Worm (Caenorhabditis elegans): ENCODE measurements around the gene lgc-23.

The lgc-23 gene

DNA sequence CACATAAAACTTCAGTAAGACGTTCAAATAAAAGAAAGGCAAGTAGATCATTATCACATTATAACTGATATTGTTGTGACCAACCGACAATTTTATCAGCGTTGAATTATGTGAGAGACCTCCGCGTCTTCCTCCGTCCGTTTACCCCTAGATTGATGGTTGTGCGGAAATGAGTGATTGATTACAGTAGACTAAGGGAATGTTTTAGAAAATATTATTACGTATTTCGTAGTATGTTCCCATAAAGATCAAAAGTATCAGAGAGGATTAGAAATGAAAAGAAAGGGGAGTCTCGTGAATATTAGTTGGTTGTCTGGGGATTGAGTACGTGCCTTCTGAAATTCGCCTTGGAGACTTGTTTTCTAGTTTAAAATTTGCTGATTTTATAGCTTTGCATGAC lies 26.3 kb upstream of the lgc-23 start:
- peak; percentile 18 for TF ChIP-seq nhr-28 (tag; optimal IDR thresholded peaks at IDR 0.05)
- no peak for TF ChIP-seq lin-1 (GFP tag; IDR thresholded peaks at IDR 0.05)

DNA sequence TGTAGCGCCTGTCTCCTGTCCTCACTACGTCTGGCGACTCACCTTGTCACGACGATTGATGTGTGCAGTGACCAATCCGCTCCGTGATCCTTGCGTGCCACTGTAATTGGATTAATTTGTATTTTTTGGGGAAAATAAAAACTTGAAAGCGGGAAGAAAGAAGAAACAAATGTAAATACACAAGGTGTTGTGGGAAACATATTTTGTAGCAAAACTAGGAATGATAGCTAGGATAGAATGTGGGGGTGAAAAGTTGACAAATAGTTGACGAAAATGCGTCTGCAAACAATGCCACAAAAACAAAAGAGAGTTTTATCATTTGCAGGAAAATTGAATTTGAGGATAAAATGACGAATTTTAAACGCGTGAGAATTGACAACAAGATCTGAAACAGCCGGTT lies 8.0 kb upstream of the lgc-23 start, which contains the start of gene B0198.3:
Gene B0198.3 (minus strand): TSS at position 101 of the 400 bp plus-strand sequence.
- TF ChIP-seq ztf-11 (tag; optimal IDR thresholded peaks at IDR 0.05) = no peak
- no peak for TF ChIP-seq nhr-6 (tag; optimal IDR thresholded peaks at IDR 0.05)
- TF ChIP-seq nhr-237 (tag; optimal IDR thresholded peaks at IDR 0.05) = no peak
- TF ChIP-seq nhr-77 (tag; optimal IDR thresholded peaks at IDR 0.05) = no peak
- TF ChIP-seq aha-1 (tag) = peak; percentile 16

ce11 chrX:12068250-12068649 lies 3.2 kb downstream of the lgc-23 start, which contains the start of gene lgc-24:
lgc-24 (plus strand) TSS chrX:12068550.
- TF ChIP-seq nhr-77 (tag; optimal IDR thresholded peaks at IDR 0.05) = no peak
- no peak for TF ChIP-seq ceh-44 (GFP tag; IDR thresholded peaks at IDR 0.05)
- TF ChIP-seq unc-62 (GFP tag; optimal IDR thresholded peaks at IDR 0.05 in 1 of 2) = peak in 1 of 2 experiments; percentile 67
- no peak for TF ChIP-seq unc-62 (tag; optimal IDR thresholded peaks at IDR 0.05)

DNA sequence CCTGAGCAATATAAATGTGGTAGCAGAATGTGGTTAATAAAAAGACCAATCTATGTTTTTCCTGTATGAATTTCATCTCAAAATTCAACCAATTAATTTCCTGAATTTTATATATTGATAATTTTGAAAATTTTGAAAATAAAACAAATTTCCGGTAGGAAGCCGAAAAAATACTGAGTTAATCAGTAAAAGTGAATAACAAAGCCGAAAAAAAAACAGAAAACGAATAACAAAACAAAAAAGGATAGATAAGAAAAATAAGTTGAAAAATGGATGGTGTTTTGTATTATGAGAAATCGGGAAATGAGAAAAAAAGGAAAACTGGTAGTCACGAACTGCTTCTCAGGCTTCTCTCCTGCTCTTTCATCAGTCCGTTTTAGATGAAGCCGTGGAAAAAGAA lies 8.8 kb downstream of the lgc-23 start, which contains the start of gene tmem-145:
Gene tmem-145 (minus strand): TSS at position 101 of the 400 bp plus-strand sequence.
- TF ChIP-seq spr-3 (GFP tag; optimal IDR thresholded peaks at IDR 0.05) (no peak), dve-1 (tag; optimal IDR thresholded peaks at IDR 0.05; ENCODE audit: insufficient read depth) (no peak), F26F4.8 (GFP tag; conservative IDR thresholded peaks at IDR 0.05) (no peak)

- TF ChIP-seq mdl-1 (tag; optimal IDR thresholded peaks at IDR 0.05) = peak in 1 of 2 experiments; percentile 2
- TF ChIP-seq spr-1 (tag; optimal IDR thresholded peaks at IDR 0.05) = no peak
- peak; percentile 85 for TF ChIP-seq aha-1 (tag)
- no peak for TF ChIP-seq dve-1 (tag; optimal IDR thresholded peaks at IDR 0.05; ENCODE audit: insufficient read depth)
- no peak for TF ChIP-seq sdz-12 (GFP tag; optimal IDR thresholded peaks at IDR 0.05)
- 0 out of 2 replicates have a peak, but pooled peaks have one; percentile 40 for TF ChIP-seq hmg-1.1 (GFP tag; IDR thresholded peaks at IDR 0.05)
- TF ChIP-seq nhr-25 (tag; optimal IDR thresholded peaks at IDR 0.05; ENCODE audit: borderline replicate concordance, insufficient read depth) = peak; percentile 83
- no peak for TF ChIP-seq attf-4 (tag; optimal IDR thresholded peaks at IDR 0.05)
- no peak for TF ChIP-seq daf-19 (GFP tag; conservative IDR thresholded peaks at IDR 0.05)
- peak in 1 of 2 experiments; percentile 98 for TF ChIP-seq unc-62 (GFP tag; optimal IDR thresholded peaks at IDR 0.05 in 1 of 2)
- no peak for TF ChIP-seq unc-62 (tag; optimal IDR thresholded peaks at IDR 0.05)
- TF ChIP-seq ceh-32 (tag; optimal IDR thresholded peaks at IDR 0.05; ENCODE audit: poor library complexity) = no peak
- no peak for TF ChIP-seq daf-8 (GFP tag; IDR thresholded peaks at IDR 0.05)
Measured at ce11 chrX:12080581-12081162, 15.7 kb downstream of the lgc-23 start.

ce11 chrX:12081250-12081649 lies 16.2 kb downstream of the lgc-23 start:
- TF ChIP-seq arid-1 (GFP tag; conservative IDR thresholded peaks at IDR 0.05) = no peak
- no peak for TF ChIP-seq nhr-48 (tag; optimal IDR thresholded peaks at IDR 0.05)
- TF ChIP-seq F44E2.7 (GFP tag; IDR thresholded peaks at IDR 0.05) = no peak
- no peak for TF ChIP-seq hmg-1.1 (GFP tag; IDR thresholded peaks at IDR 0.05)
- no peak for TF ChIP-seq pha-4 (GFP tag; IDR thresholded peaks at IDR 0.05)
- no peak for TF ChIP-seq pha-4 (tag; optimal IDR thresholded peaks at IDR 0.05)
- no peak for TF ChIP-seq snpc-4 (tag; optimal IDR thresholded peaks at IDR 0.05)
- TF ChIP-seq mdl-1 (tag; optimal IDR thresholded peaks at IDR 0.05) = no peak
- TF ChIP-seq unc-39 (tag; optimal IDR thresholded peaks at IDR 0.05) = no peak
- no peak for TF ChIP-seq tra-1 (GFP tag; IDR thresholded peaks at IDR 0.05)
- no peak for TF ChIP-seq aly-2 (tag; optimal IDR thresholded peaks at IDR 0.05)
- TF ChIP-seq Y75B8A.6 (GFP tag; IDR thresholded peaks at IDR 0.05) = no peak
- TF ChIP-seq saeg-2 (GFP tag; IDR thresholded peaks at IDR 0.05) = no peak
- TF ChIP-seq hlh-30 (tag; optimal IDR thresholded peaks at IDR 0.05; ENCODE audit: insufficient read depth) = no peak
- no peak for TF ChIP-seq egl-27 (tag; optimal IDR thresholded peaks at IDR 0.05)
- no peak for TF ChIP-seq rbr-2 (tag; optimal IDR thresholded peaks at IDR 0.05)

All from whole organism, L4 larva.